Worm (Caenorhabditis elegans): ENCODE results near the gene D1086.11.
"Not testable (repeated sequence)": the region's sequence is repeated elsewhere in the genome, so short reads cannot be mapped to it uniquely, and the experiment has no call there.

ce11 chrV:14055097-14055496 is 19.2 kb upstream of the D1086.11 start:
- TF ChIP-seq zag-1 (tag; optimal IDR thresholded peaks at IDR 0.05) (peak; percentile 69), fos-1 (tag; optimal IDR thresholded peaks at IDR 0.05) (peak; percentile 83)
- TF ChIP-seq mbf-1, aly-2, nhr-12 (tag; optimal IDR thresholded peaks at IDR 0.05): not testable (repeated sequence)

Measured in whole organism, L2 larva.